Worm (Caenorhabditis elegans): ENCODE data around the gene F08H9.2.
A peak's percentile ranks its signal among the peaks of the same experiment; 100 is the strongest.

F08H9.2 gene

DNA sequence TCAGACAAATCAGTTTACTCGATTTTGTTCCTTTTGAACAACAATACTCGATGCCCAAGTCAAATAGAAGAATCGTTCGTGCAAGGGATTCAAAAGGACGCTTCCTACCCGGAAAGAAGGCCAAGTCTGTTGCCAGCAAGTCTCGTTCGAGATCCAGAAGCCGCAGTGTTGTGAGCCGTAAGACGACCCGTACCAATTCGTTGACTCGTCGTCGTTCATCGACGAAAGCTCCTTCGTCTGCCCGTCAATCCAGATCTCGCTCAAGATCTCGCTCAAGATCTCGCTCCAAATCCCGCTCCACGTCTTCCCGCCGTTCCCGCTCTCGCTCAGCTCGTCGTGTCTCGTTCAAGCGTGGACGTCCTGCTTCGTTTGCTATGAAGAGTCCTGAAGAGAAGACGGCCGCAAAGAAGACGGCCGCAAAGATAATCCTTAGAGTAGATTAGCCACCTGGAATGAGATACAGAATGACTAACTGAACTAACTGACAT lies at the start of gene F08H9.2:
Gene F08H9.2, plus strand, starts transcription at position 51 of the 488 bp plus-strand sequence.
- TF ChIP-seq F13H6.1 (tag; optimal IDR thresholded peaks at IDR 0.05) (no peak), ceh-82 (tag; optimal IDR thresholded peaks at IDR 0.05) (no peak), alr-1 (tag; optimal IDR thresholded peaks at IDR 0.05) (no peak), sem-4 (tag; optimal IDR thresholded peaks at IDR 0.05) (no peak), fos-1 (tag; optimal IDR thresholded peaks at IDR 0.05) (no peak), unc-39 (tag; optimal IDR thresholded peaks at IDR 0.05) (no peak), elt-3 (tag; optimal IDR thresholded peaks at IDR 0.05) (no peak), nhr-21 (tag; optimal IDR thresholded peaks at IDR 0.05) (no peak), peb-1 (tag; optimal IDR thresholded peaks at IDR 0.05) (no peak), nhr-129 (tag; optimal IDR thresholded peaks at IDR 0.05) (no peak), unc-55 (GFP tag; optimal IDR thresholded peaks at IDR 0.05) (no peak), nhr-77 (tag; optimal IDR thresholded peaks at IDR 0.05) (no peak), nhr-12 (tag; optimal IDR thresholded peaks at IDR 0.05) (no peak), lin-39 (tag; optimal IDR thresholded peaks at IDR 0.05) (no peak), zag-1 (tag; optimal IDR thresholded peaks at IDR 0.05) (no peak), mdl-1 (tag; optimal IDR thresholded peaks at IDR 0.05) (no peak), mbf-1 (tag; optimal IDR thresholded peaks at IDR 0.05) (no peak), skn-1 (tag; optimal IDR thresholded peaks at IDR 0.05) (no peak)

ce11 chrV:14411989-14412388 lies 48.5 kb upstream of the F08H9.2 start:
- no peak for TF ChIP-seq crh-2 (tag; optimal IDR thresholded peaks at IDR 0.05)
- no peak for TF ChIP-seq ztf-1 (GFP tag; conservative IDR thresholded peaks at IDR 0.05)
- TF ChIP-seq lin-11 (tag; optimal IDR thresholded peaks at IDR 0.05), result no peak
- no peak for TF ChIP-seq lsy-2 (tag; optimal IDR thresholded peaks at IDR 0.05)
- TF ChIP-seq unc-55 (GFP tag; optimal IDR thresholded peaks at IDR 0.05), result peak; percentile 7
- no peak for TF ChIP-seq skn-1 (tag; optimal IDR thresholded peaks at IDR 0.05)
- TF ChIP-seq ceh-16 (tag; optimal IDR thresholded peaks at IDR 0.05), result no peak
- no peak for TF ChIP-seq nhr-23 (tag; optimal IDR thresholded peaks at IDR 0.05)

ce11 chrV:14414032-14414431 lies 46.4 kb upstream of the F08H9.2 start:
- TF ChIP-seq nhr-10 (tag; optimal IDR thresholded peaks at IDR 0.05), result no peak
- no peak for TF ChIP-seq sma-3 (GFP tag; optimal IDR thresholded peaks at IDR 0.05)
- TF ChIP-seq nhr-129 (tag; optimal IDR thresholded peaks at IDR 0.05), result no peak
- no peak for TF ChIP-seq skn-1 (tag; optimal IDR thresholded peaks at IDR 0.05)
- peak; percentile 93 for TF ChIP-seq fos-1 (tag; optimal IDR thresholded peaks at IDR 0.05)

DNA sequence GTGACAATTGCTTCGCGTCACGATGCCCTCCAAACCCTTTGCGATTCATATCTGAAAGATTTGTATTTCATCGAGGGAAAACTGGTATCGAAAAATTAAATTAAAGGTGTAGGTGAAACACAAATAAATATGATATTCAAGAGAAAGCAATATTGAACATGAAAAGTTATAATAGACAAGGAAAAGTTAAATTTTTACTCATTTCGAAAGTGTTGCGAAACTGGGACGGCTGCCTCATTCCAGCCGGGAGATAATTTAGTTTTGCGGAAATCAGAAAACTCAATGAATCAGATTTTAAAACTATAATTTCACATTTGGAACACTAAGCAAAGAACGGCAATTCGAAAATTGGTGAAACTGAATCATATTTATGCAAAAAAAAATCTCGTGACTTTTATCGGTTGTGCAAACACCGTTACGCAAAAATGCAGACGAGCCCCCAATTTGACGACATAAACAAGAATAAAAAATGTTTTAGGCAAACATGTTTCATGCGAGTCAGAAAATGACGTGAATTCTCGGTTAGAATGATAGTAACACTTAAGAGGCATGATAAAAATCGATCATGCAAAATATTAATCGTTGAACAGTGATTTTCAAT lies 45.4 kb upstream of the F08H9.2 start, which contains the start of the genes nxf-1 and C15H11.11:
Gene nxf-1, minus strand, starts transcription at position 51 of the 601 bp plus-strand sequence.
Gene C15H11.11, plus strand, starts transcription at position 536 of the 601 bp plus-strand sequence.
- TF ChIP-seq sem-4 (tag; optimal IDR thresholded peaks at IDR 0.05), result peak; percentile 30
- TF ChIP-seq unc-55 (GFP tag; optimal IDR thresholded peaks at IDR 0.05), result peak; percentile 70
- no peak for TF ChIP-seq ceh-82 (tag; optimal IDR thresholded peaks at IDR 0.05)
- no peak for TF ChIP-seq elt-1 (tag; optimal IDR thresholded peaks at IDR 0.05)
- no peak for TF ChIP-seq mab-5 (tag; optimal IDR thresholded peaks at IDR 0.05)
- TF ChIP-seq F13H6.1 (tag; optimal IDR thresholded peaks at IDR 0.05), result peak; percentile 60
- peak; percentile 61 for TF ChIP-seq nhr-129 (tag; optimal IDR thresholded peaks at IDR 0.05)
- TF ChIP-seq fos-1 (tag; optimal IDR thresholded peaks at IDR 0.05), result peak; percentile 90
- TF ChIP-seq gmeb-1 (tag; optimal IDR thresholded peaks at IDR 0.05), result peak; percentile 81
- TF ChIP-seq sma-9 (GFP tag; optimal IDR thresholded peaks at IDR 0.05), result peak; percentile 71
- no peak for TF ChIP-seq sma-9 (tag; optimal IDR thresholded peaks at IDR 0.05)
- no peak for TF ChIP-seq nhr-77 (tag; optimal IDR thresholded peaks at IDR 0.05)
- TF ChIP-seq crh-2 (tag; optimal IDR thresholded peaks at IDR 0.05), result peak; percentile 83
- TF ChIP-seq C34F6.9 (tag; optimal IDR thresholded peaks at IDR 0.05), result peak; percentile 84
- peak; percentile 71 to 88 for TF ChIP-seq lsy-2 (tag; optimal IDR thresholded peaks at IDR 0.05)
- TF ChIP-seq unc-62 (GFP tag; optimal IDR thresholded peaks at IDR 0.05), result no peak
- peak; percentile 70 for TF ChIP-seq ama-1 (optimal IDR thresholded peaks at IDR 0.05)
- no peak for TF ChIP-seq peb-1 (tag; optimal IDR thresholded peaks at IDR 0.05)
- no peak for TF ChIP-seq ZK546.5 (tag; optimal IDR thresholded peaks at IDR 0.05)
- TF ChIP-seq aly-2 (tag; optimal IDR thresholded peaks at IDR 0.05), result no peak
- no peak for TF ChIP-seq ztf-11 (tag; optimal IDR thresholded peaks at IDR 0.05)
- peak; percentile 47 for TF ChIP-seq lin-13 (GFP tag; optimal IDR thresholded peaks at IDR 0.05)
- TF ChIP-seq ztf-4 (tag; optimal IDR thresholded peaks at IDR 0.05), result no peak
- TF ChIP-seq ceh-16 (tag; optimal IDR thresholded peaks at IDR 0.05), result no peak
- no peak for TF ChIP-seq alr-1 (tag; optimal IDR thresholded peaks at IDR 0.05)
- TF ChIP-seq skn-1 (tag; optimal IDR thresholded peaks at IDR 0.05), result no peak
- peak in 1 of 2 experiments; percentile 43 for TF ChIP-seq mdl-1 (tag; optimal IDR thresholded peaks at IDR 0.05)
- no peak for TF ChIP-seq lin-11 (tag; optimal IDR thresholded peaks at IDR 0.05)
- no peak for TF ChIP-seq dmd-4 (tag; optimal IDR thresholded peaks at IDR 0.05)
- TF ChIP-seq lin-39 (tag; optimal IDR thresholded peaks at IDR 0.05), result no peak
- peak; percentile 73 for TF ChIP-seq sma-3 (GFP tag; optimal IDR thresholded peaks at IDR 0.05)
- TF ChIP-seq egl-27 (tag; optimal IDR thresholded peaks at IDR 0.05), result no peak
- no peak for TF ChIP-seq elt-3 (tag; optimal IDR thresholded peaks at IDR 0.05)
- TF ChIP-seq ztf-1 (GFP tag; conservative IDR thresholded peaks at IDR 0.05), result no peak
- TF ChIP-seq snpc-4 (tag; optimal IDR thresholded peaks at IDR 0.05), result peak; percentile 19
- no peak for TF ChIP-seq Y55F3AM.14 (GFP tag; optimal IDR thresholded peaks at IDR 0.05)
- peak; percentile 56 for TF ChIP-seq nhr-25 (tag; optimal IDR thresholded peaks at IDR 0.05)
- TF ChIP-seq nhr-21 (tag; optimal IDR thresholded peaks at IDR 0.05), result peak; percentile 36
- TF ChIP-seq nhr-237 (tag; optimal IDR thresholded peaks at IDR 0.05), result no peak
- no peak for TF ChIP-seq nhr-12 (tag; optimal IDR thresholded peaks at IDR 0.05)

All from whole organism, L2 larva.